Worm (Caenorhabditis elegans) whole organism, L3 larva: ENCODE results near the gene nasp-1.

Experiments
- R02D3.7 ChIP-seq: fragments of 150-350 bp; optimal IDR thresholded peaks from 2 replicates; lab custom pipeline; 2014; ENCODE audit warnings: missing biosample characterization, missing genetic modification characterization
- ZK546.5 ChIP-seq: sonication (generic microtip); optimal IDR thresholded peaks from 2 replicates; lab custom pipeline; 2017; ENCODE audit warnings: missing biosample characterization, missing genetic modification characterization
- aly-2 ChIP-seq: fragments of 150-350 bp; optimal IDR thresholded peaks from 2 replicates; lab custom pipeline; 2014; ENCODE audit warnings: missing biosample characterization, missing genetic modification characterization
- ama-1 ChIP-seq: fragments of 150-350 bp; optimal IDR thresholded peaks from 2 replicates; lab custom pipeline; 2018
- ceh-16 ChIP-seq: sonication (generic microtip); optimal IDR thresholded peaks from 2 replicates; lab custom pipeline; 2017; ENCODE audit warnings: missing biosample characterization, missing genetic modification characterization
- ceh-28 ChIP-seq: fragments of 150-350 bp; optimal IDR thresholded peaks from 2 replicates; lab custom pipeline; 2014; ENCODE audit warnings: missing biosample characterization, missing genetic modification reagents, missing genetic modification characterization
- daf-12 ChIP-seq: fragments of 150-350 bp; optimal IDR thresholded peaks from 2 replicates; lab custom pipeline; 2014; ENCODE audit warnings: missing biosample characterization, missing genetic modification reagents, missing genetic modification characterization
- egl-27 ChIP-seq: sonication (generic microtip); optimal IDR thresholded peaks from 4 replicates; lab custom pipeline; 2017; ENCODE audit warnings: missing biosample characterization, missing genetic modification reagents, missing genetic modification characterization
- egl-5 ChIP-seq: fragments of 150-350 bp; optimal IDR thresholded peaks from 2 replicates; lab custom pipeline; 2017; ENCODE audit warnings: missing biosample characterization, missing genetic modification reagents, missing genetic modification characterization, inconsistent platforms
- elt-1 ChIP-seq: fragments of 150-350 bp; optimal IDR thresholded peaks from 2 replicates; lab custom pipeline; 2014; ENCODE audit warnings: missing biosample characterization, missing genetic modification characterization
- elt-2 ChIP-seq: sonication (generic microtip); optimal IDR thresholded peaks from 2 replicates; lab custom pipeline; 2016; ENCODE audit warnings: missing genetic modification reagents, mild to moderate bottlenecking, missing genetic modification characterization, missing compliant biosample characterization
- elt-3 ChIP-seq, 3 experiments: fragments of 150-350 bp in 1 of 3; sonication (generic microtip) in 2 of 3; optimal IDR thresholded peaks; 2 replicates in 2 of 3; 4 replicates in 1 of 3; lab custom pipeline; 2014 to 2017; ENCODE audit warnings: missing biosample characterization in 3 of 3, missing genetic modification characterization in 3 of 3
- eor-1 ChIP-seq, 2 experiments: fragments of 150-350 bp; optimal IDR thresholded peaks; 2 replicates each; lab custom pipeline; 2014 to 2018; ENCODE audit warnings: missing biosample characterization in 2 of 2, missing genetic modification characterization in 2 of 2
- fkh-10 ChIP-seq: sonication (generic microtip); optimal IDR thresholded peaks from 2 replicates; lab custom pipeline; 2017; ENCODE audit warnings: missing biosample characterization, missing genetic modification reagents, missing genetic modification characterization
- fkh-2 ChIP-seq: fragments of 150-350 bp; optimal IDR thresholded peaks from 2 replicates; lab custom pipeline; 2014; ENCODE audit warnings: missing biosample characterization, missing genetic modification reagents, missing genetic modification characterization
- fos-1 ChIP-seq: fragments of 150-350 bp; optimal IDR thresholded peaks from 2 replicates; lab custom pipeline; 2014; ENCODE audit warnings: missing biosample characterization, missing genetic modification characterization
- hmg-11 ChIP-seq: sonication (generic microtip); optimal IDR thresholded peaks from 2 replicates; lab custom pipeline; 2016; ENCODE audit warnings: missing genetic modification characterization, missing compliant biosample characterization
- lin-15B ChIP-seq: fragments of 150-350 bp; optimal IDR thresholded peaks from 2 replicates; lab custom pipeline; 2014; ENCODE audit warnings: missing biosample characterization, missing genetic modification characterization
- lsy-12 ChIP-seq: sonication (generic microtip); optimal IDR thresholded peaks from 2 replicates; lab custom pipeline; 2016; ENCODE audit warnings: mild to moderate bottlenecking, missing genetic modification characterization, missing compliant biosample characterization
- mdl-1 ChIP-seq: fragments of 150-350 bp; optimal IDR thresholded peaks from 2 replicates; lab custom pipeline; 2014; ENCODE audit warnings: missing biosample characterization, missing genetic modification characterization
- mml-1 ChIP-seq: fragments of 150-350 bp; sonication (generic microtip); optimal IDR thresholded peaks from 3 replicates; lab custom pipeline; 2014; ENCODE audit warnings: missing biosample characterization, missing genetic modification characterization
- nfya-1 ChIP-seq: sonication (generic microtip); optimal IDR thresholded peaks from 2 replicates; lab custom pipeline; 2017; ENCODE audit warnings: missing genetic modification characterization, mild to moderate bottlenecking, missing compliant biosample characterization, antibody characterized with exemption, moderate library complexity; ENCODE audit not compliant: insufficient read depth
- nhr-23 ChIP-seq: fragments of 150-350 bp; optimal IDR thresholded peaks from 2 replicates; lab custom pipeline; 2014; ENCODE audit warnings: missing biosample characterization, missing genetic modification reagents, missing genetic modification characterization
- nhr-237 ChIP-seq: fragments of 150-350 bp; optimal IDR thresholded peaks from 2 replicates; lab custom pipeline; 2014; ENCODE audit warnings: missing biosample characterization, missing genetic modification characterization
- nhr-25 ChIP-seq: sonication (generic microtip); optimal IDR thresholded peaks from 2 replicates; lab custom pipeline; 2017; ENCODE audit warnings: missing biosample characterization, missing genetic modification characterization
- nhr-43 ChIP-seq: sonication (generic microtip); optimal IDR thresholded peaks from 2 replicates; lab custom pipeline; 2016; ENCODE audit warnings: mild to moderate bottlenecking, missing genetic modification characterization, missing compliant biosample characterization; ENCODE audit not compliant: poor library complexity, severe bottlenecking
- nhr-67 ChIP-seq: fragments of 150-350 bp; optimal IDR thresholded peaks from 2 replicates; lab custom pipeline; 2014; ENCODE audit warnings: missing biosample characterization, missing genetic modification characterization
- nhr-76 ChIP-seq: fragments of 150-350 bp; sonication (generic microtip); optimal IDR thresholded peaks from 5 replicates; lab custom pipeline; 2014; ENCODE audit warnings: missing biosample characterization, missing genetic modification characterization
- pqm-1 ChIP-seq: fragments of 150-350 bp; optimal IDR thresholded peaks from 2 replicates; lab custom pipeline; 2017; ENCODE audit warnings: missing biosample characterization, missing genetic modification characterization, inconsistent platforms
- sea-2 ChIP-seq: fragments of 150-350 bp; sonication (generic microtip); optimal IDR thresholded peaks from 4 replicates; lab custom pipeline; 2014; ENCODE audit warnings: missing biosample characterization, missing genetic modification reagents, missing genetic modification characterization
- skn-1 ChIP-seq: fragments of 150-350 bp; optimal IDR thresholded peaks from 2 replicates; lab custom pipeline; 2014; ENCODE audit warnings: missing biosample characterization, missing genetic modification characterization
- tbx-2 ChIP-seq: sonication (generic microtip); optimal IDR thresholded peaks from 2 replicates; lab custom pipeline; 2016; ENCODE audit warnings: mild to moderate bottlenecking, missing genetic modification characterization, missing compliant biosample characterization
- unc-39 ChIP-seq: sonication (generic microtip); optimal IDR thresholded peaks from 4 replicates; lab custom pipeline; 2017; ENCODE audit warnings: missing biosample characterization, missing genetic modification characterization
- unc-62 ChIP-seq: fragments of 150-350 bp; sonication (generic microtip); optimal IDR thresholded peaks from 4 replicates; lab custom pipeline; 2014; ENCODE audit warnings: missing biosample characterization, missing genetic modification reagents, missing genetic modification characterization
- zag-1 ChIP-seq: fragments of 150-350 bp; optimal IDR thresholded peaks from 2 replicates; lab custom pipeline; 2014; ENCODE audit warnings: missing biosample characterization, missing genetic modification characterization
- ztf-11 ChIP-seq: fragments of 150-350 bp; optimal IDR thresholded peaks from 2 replicates; lab custom pipeline; 2014; ENCODE audit warnings: missing biosample characterization, missing genetic modification characterization
- ztf-4 ChIP-seq: fragments of 150-350 bp; optimal IDR thresholded peaks from 2 replicates; lab custom pipeline; 2014; ENCODE audit warnings: missing biosample characterization, missing genetic modification characterization

The nasp-1 gene

DNA sequence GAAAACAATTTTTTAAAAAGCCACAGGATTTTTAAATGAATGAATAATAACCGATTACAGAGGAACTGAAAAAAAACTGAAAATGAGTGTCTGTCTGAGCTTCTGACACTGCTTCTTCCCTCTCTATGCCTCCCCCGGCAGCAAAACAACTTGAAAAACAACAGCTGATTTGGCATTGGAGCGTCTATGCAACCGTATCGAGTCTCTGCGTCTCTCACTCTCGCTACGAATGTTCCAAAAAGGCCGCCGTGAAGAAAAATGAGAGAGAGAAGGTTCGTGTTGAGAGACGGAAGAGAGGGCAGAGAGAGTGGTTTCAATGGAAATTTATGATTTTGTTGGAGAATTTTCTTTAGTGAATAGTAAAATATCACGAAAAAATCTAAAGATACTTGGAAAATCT, 3.4 kb upstream of the nasp-1 start (continued):
- no peak for TF ChIP-seq skn-1
- TF ChIP-seq nhr-23, result peak; percentile 72
- TF ChIP-seq nhr-76 (tag; lab: Kevin White, UChicago), result no peak
- TF ChIP-seq egl-5 (tag; lab: Kevin White, UChicago), result peak; percentile 80
- TF ChIP-seq ZK546.5 (tag; lab: Kevin White, UChicago), result no peak
- TF ChIP-seq lin-15B (tag; lab: Kevin White, UChicago), result peak; percentile 82
- TF ChIP-seq mml-1 (tag; lab: Kevin White, UChicago), result no peak

DNA sequence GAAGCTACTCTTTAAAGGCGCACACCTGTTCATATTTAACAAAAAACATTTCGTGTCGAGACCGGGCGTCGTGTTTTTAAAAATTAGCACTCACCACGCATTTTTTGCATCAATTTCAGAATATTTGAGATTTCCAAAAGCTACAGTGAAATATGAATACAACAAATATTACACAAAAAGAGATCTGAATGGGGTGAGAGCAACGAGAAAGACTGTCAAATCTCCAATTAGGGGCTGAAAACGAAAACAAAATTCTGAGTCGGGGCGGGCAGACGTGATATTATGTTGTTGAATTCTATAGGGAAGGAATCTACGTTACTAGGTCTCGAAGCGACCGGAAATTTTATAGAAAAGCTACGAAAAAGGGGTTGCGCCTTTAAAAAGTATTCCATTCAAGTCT, 2.8 kb upstream of the nasp-1 start, which contains the start of gene C09H10.5:
TSS of gene C09H10.5 (minus strand) at position 101 of the 400 bp plus-strand sequence.
- TF ChIP-seq nhr-67 (tag; lab: Kevin White, UChicago) (no peak), unc-62 (GFP tag; lab: Kevin White, UChicago) (no peak), ama-1 (lab: Kevin White, UChicago) (no peak), R02D3.7 (tag; lab: Kevin White, UChicago) (no peak), elt-3 (tag; optimal IDR thresholded peaks at IDR 0.05; lab: Kevin White, UChicago) (no peak), fkh-10 (GFP tag; lab: Kevin White, UChicago) (no peak), sea-2 (GFP tag; lab: Kevin White, UChicago) (no peak)

DNA sequence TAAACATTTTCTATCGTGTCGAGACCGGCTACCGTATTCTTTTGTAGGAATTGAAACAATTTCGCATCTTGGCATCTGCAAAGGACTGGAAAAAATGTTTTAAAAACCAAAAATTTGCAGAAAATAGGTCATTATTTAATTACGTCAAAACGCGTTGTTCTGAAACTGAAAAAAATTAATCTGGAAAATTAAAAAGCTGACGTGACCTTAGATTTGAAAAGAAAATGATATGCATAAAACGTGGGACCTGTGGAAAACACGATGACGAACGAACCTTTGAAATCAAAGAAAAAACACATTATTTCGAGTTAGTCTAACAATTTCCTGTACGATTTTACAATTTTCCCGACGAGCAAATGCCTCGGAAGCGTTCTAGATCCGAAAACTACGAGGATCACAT, 2.2 kb upstream of the nasp-1 start, which contains the start of gene C09H10.9:
TSS of gene C09H10.9 (plus strand) at position 301 of the 400 bp plus-strand sequence.
- TF ChIP-seq nhr-76 (tag; lab: Kevin White, UChicago) (no peak), aly-2 (tag; lab: Kevin White, UChicago) (no peak), ama-1 (lab: Kevin White, UChicago) (no peak), mdl-1 (tag; lab: Kevin White, UChicago) (no peak), ztf-4 (no peak), lsy-12 (tag; lab: Kevin White, UChicago) (no peak), fos-1 (tag; lab: Kevin White, UChicago) (no peak), mml-1 (tag; lab: Kevin White, UChicago) (no peak), ZK546.5 (tag; lab: Kevin White, UChicago) (no peak), fkh-2 (no peak), nfya-1 (tag; lab: Kevin White, UChicago) (no peak), skn-1 (no peak), ceh-28 (tag; lab: Kevin White, UChicago) (no peak), pqm-1 (tag; lab: Kevin White, UChicago) (no peak), daf-12 (tag; lab: Kevin White, UChicago) (no peak)

DNA sequence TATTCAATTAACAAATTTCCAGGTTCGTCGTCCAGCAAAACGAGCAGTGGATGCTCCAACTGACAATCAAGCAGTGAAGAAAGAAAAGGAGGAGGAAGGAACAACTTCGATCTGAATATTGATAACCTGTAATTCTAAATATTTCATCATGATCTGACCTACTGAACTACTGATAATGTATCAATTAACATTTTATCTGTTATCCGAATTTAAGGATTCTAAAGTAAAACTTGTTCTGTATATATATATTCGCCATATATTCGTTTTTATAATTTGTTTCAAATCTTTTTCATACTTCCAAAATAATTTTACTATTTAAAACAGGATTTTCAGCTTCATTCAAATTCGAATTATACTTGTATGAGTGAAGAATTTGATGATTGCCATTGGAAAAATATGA, 1.4 kb downstream of the nasp-1 start, which contains the start of gene apc-17:
TSS of gene apc-17 (plus strand) at position 301 of the 400 bp plus-strand sequence.
- TF ChIP-seq nhr-25 (tag; lab: Kevin White, UChicago) (no peak), elt-3 (tag; optimal IDR thresholded peaks at IDR 0.05; lab: Kevin White, UChicago) (no peak)

DNA sequence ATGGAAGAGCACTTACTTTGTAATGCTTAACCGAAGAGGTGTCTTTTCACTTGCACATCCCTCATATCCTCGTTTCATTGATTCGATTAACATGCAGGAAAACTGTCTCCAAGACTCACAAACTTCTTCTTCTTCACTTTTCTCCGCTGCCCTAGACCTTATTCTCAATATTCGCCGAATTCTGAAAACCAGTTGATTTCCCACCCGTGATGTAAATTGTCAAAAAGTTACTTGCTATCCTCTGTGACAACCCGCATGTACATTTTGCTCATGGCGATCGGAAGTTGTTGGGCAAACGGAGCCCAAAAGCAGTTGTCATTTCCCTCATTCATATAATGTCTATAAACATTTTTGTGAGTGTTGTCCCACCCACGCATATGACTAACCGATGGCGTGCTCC, 4.0 kb downstream of the nasp-1 start:
- TF ChIP-seq mml-1 (tag; lab: Kevin White, UChicago) (no peak), nhr-237 (no peak), lsy-12 (tag; lab: Kevin White, UChicago) (no peak), nhr-76 (tag; lab: Kevin White, UChicago) (no peak), ceh-28 (tag; lab: Kevin White, UChicago) (no peak), daf-12 (tag; lab: Kevin White, UChicago) (no peak), eor-1 (tag; optimal IDR thresholded peaks at IDR 0.05; lab: Kevin White, UChicago) (no peak), ZK546.5 (tag; lab: Kevin White, UChicago) (no peak), ztf-4 (no peak), zag-1 (tag; lab: Kevin White, UChicago) (no peak), fkh-10 (GFP tag; lab: Kevin White, UChicago) (no peak), ztf-11 (tag; lab: Kevin White, UChicago) (no peak), egl-27 (no peak), elt-2 (tag; lab: Kevin White, UChicago) (no peak), elt-1 (no peak)
- TF ChIP-seq, all 47 proteins: peak for 0

DNA sequence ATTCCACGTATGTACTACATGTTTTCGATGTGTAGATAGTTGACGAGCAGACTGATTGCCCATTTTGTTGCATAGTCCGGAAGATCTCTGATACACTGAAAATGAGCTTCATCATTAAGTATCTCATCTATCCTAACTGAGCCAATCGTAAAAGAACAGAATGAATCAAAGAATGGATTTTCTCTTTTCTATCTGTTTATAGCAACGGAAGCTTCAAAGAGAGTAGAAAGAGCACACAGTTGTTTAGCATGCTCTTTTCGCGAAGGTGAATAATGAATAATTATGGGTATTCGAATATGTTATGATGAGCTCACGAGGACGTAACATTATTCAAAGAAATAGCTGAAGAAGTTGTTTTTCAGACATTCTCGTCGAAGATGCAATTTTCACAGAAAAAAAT, 4.7 kb downstream of the nasp-1 start, which contains the start of gene glb-4:
TSS of gene glb-4 (minus strand) at position 101 of the 400 bp plus-strand sequence.
- TF ChIP-seq daf-12 (tag; lab: Kevin White, UChicago) (no peak), eor-1 (tag; optimal IDR thresholded peaks at IDR 0.05; lab: Kevin White, UChicago) (no peak), sea-2 (GFP tag; lab: Kevin White, UChicago) (no peak), nhr-25 (tag; lab: Kevin White, UChicago) (no peak), ztf-4 (no peak), hmg-11 (tag; lab: Kevin White, UChicago) (no peak), mml-1 (tag; lab: Kevin White, UChicago) (no peak), ztf-11 (tag; lab: Kevin White, UChicago) (no peak), aly-2 (tag; lab: Kevin White, UChicago) (no peak), fkh-10 (GFP tag; lab: Kevin White, UChicago) (no peak), fos-1 (tag; lab: Kevin White, UChicago) (no peak), ceh-16 (tag; lab: Kevin White, UChicago) (no peak), elt-2 (tag; lab: Kevin White, UChicago) (no peak), nhr-43 (tag; lab: Kevin White, UChicago) (no peak), nhr-23 (no peak), tbx-2 (no peak), unc-39 (tag; lab: Kevin White, UChicago) (no peak), nfya-1 (tag; lab: Kevin White, UChicago) (no peak), elt-3 (tag; optimal IDR thresholded peaks at IDR 0.05; lab: Kevin White, UChicago) (no peak), fkh-2 (no peak)
